Fruit fly (Drosophila melanogaster) S2 (cell line): Measurements from ENCODE around the gene Not10.

Experiments
- CG8478 ChIP-seq: fragments of >200 bp; optimal IDR thresholded peaks from 2 replicates; lab custom pipeline; 2018
- CTCF ChIP-seq, 2 experiments: fragments of >200 bp; optimal IDR thresholded peaks; 2 replicates each; lab custom pipeline; 2018

- TF ChIP-seq CG8478 (lab: Kevin White, UChicago) (no peak), CTCF (optimal IDR thresholded peaks at IDR 0.05; lab: Kevin White, UChicago) (no peak)
These were observed 14.3 kb downstream of the Not10 start for dm6 chr3R:12644621-12645310.
